Worm (Caenorhabditis elegans): ENCODE results near the gene F10G2.4.

ce11 chrV:7320909-7321308 lies 6.1 kb upstream of the F10G2.4 start, which contains the start of gene lmd-4:
- no peak for TF ChIP-seq ceh-36 (tag; optimal IDR thresholded peaks at IDR 0.05)
- TF ChIP-seq ets-7 (tag; optimal IDR thresholded peaks at IDR 0.05) = no peak
- no peak for TF ChIP-seq hmbx-1 (tag; optimal IDR thresholded peaks at IDR 0.05)
- TF ChIP-seq flt-1 (GFP tag; IDR thresholded peaks at IDR 0.05) = no peak
- no peak for TF ChIP-seq hmg-4 (GFP tag; optimal IDR thresholded peaks at IDR 0.05)
- TF ChIP-seq ama-1 (optimal IDR thresholded peaks at IDR 0.05) = no peak
- no peak for TF ChIP-seq B0310.2 (tag; optimal IDR thresholded peaks at IDR 0.05)
- no peak for TF ChIP-seq hnd-1 (tag; optimal IDR thresholded peaks at IDR 0.05)
- TF ChIP-seq tra-4 (tag; optimal IDR thresholded peaks at IDR 0.05) = no peak

Data from whole organism, early embryonic.